Fruit fly (Drosophila melanogaster) whole organism, pupa: ENCODE data around the gene rst.

ENCODE experiments used
- CG10348 ChIP-seq: fragments of 200-800 bp; sonication (Bioruptor generic); IDR thresholded peaks from 2 replicates; pipeline ENCODE4 v1.3.6; 2022; ENCODE audit warnings: missing biosample characterization, missing genetic modification characterization
- CG12605 ChIP-seq: fragments of 200-800 bp; sonication (Bioruptor generic); IDR thresholded peaks from 2 replicates; pipeline ENCODE4 v1.3.6; 2022; ENCODE audit warnings: missing biosample characterization, missing genetic modification characterization
- CG13204 ChIP-seq: fragments of 200-800 bp; sonication (Bioruptor generic); optimal IDR thresholded peaks from 2 replicates; lab custom pipeline; 2018; ENCODE audit warnings: missing biosample characterization, mild to moderate bottlenecking, missing genetic modification characterization, moderate library complexity
- CG14655 ChIP-seq: fragments of 200-800 bp; sonication (Bioruptor generic); optimal IDR thresholded peaks from 3 replicates; lab custom pipeline; 2017; ENCODE audit warnings: mild to moderate bottlenecking, missing biosample characterization, missing genetic modification reagents, missing genetic modification characterization
- CG15710 ChIP-seq: fragments of 200-800 bp; sonication (Bioruptor generic); optimal IDR thresholded peaks from 2 replicates; lab custom pipeline; 2018; ENCODE audit warnings: missing biosample characterization, mild to moderate bottlenecking, missing genetic modification characterization, moderate library complexity
- CG17806 ChIP-seq: fragments of 200-800 bp; sonication (Bioruptor generic); optimal IDR thresholded peaks from 2 replicates; lab custom pipeline; 2018; ENCODE audit warnings: missing biosample characterization, mild to moderate bottlenecking, missing genetic modification characterization, moderate library complexity
- CG32121 ChIP-seq: fragments of 200-800 bp; sonication (Bioruptor generic); IDR thresholded peaks from 2 replicates; pipeline ENCODE4 v1.3.6; 2022; ENCODE audit warnings: missing biosample characterization, missing genetic modification characterization
- CG8159 ChIP-seq: fragments of 200-800 bp; sonication (Bioruptor generic); optimal IDR thresholded peaks from 3 replicates; lab custom pipeline; 2018; ENCODE audit warnings: missing biosample characterization, mild to moderate bottlenecking, missing genetic modification characterization, moderate library complexity
- D1 ChIP-seq: fragments of 200-800 bp; sonication (Bioruptor generic); optimal IDR thresholded peaks from 2 replicates; lab custom pipeline; 2018; ENCODE audit warnings: missing biosample characterization, mild to moderate bottlenecking, missing genetic modification characterization, moderate library complexity
- EcR ChIP-seq: fragments of 200-800 bp; sonication (Bioruptor generic); optimal IDR thresholded peaks from 3 replicates; lab custom pipeline; 2019; ENCODE audit warnings: missing biosample characterization, missing genetic modification characterization, mild to moderate bottlenecking, moderate library complexity, missing genetic modification reagents
- Pif1A ChIP-seq: fragments of 200-800 bp; sonication (Bioruptor generic); optimal IDR thresholded peaks from 3 replicates; lab custom pipeline; 2016; ENCODE audit warnings: missing biosample characterization, missing genetic modification characterization
- Snoo ChIP-seq: fragments of 200-800 bp; sonication (Bioruptor generic); optimal IDR thresholded peaks from 3 replicates; lab custom pipeline; 2017; ENCODE audit warnings: missing biosample characterization, mild to moderate bottlenecking, missing genetic modification characterization, inconsistent platforms
- gl ChIP-seq: fragments of 200-800 bp; sonication (Bioruptor generic); optimal IDR thresholded peaks from 2 replicates; lab custom pipeline; 2018; ENCODE audit warnings: missing biosample characterization, mild to moderate bottlenecking, missing genetic modification characterization

DNA sequence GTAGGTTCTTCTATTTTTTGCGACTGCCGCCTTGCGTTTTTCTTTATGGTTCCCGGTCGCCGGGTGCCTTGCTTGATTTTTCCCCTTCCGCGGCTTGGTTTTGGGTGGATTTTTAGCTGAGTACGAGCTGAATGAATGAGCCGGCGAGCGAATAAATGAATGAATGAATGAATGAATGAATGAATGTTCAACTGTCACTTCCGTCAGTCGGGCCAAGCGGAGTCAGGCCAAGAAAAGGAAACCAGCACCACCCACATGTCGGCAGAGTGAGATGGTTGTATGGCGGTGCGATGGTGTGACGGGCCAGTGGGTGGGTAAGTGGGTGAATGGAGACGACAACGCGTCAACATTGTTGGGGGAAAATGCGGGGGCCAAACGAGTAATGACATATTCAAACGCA lies 4.6 kb downstream of the rst start:
- no peak for TF ChIP-seq CG14655
- no peak for TF ChIP-seq CG12605 (GFP tag; lab: Robert Waterston, UW)
- TF ChIP-seq EcR (GFP tag; lab: Kevin White, UChicago): no peak
- TF ChIP-seq gl: no peak
- TF ChIP-seq CG10348 (GFP tag; lab: Robert Waterston, UW): no peak
- no peak for TF ChIP-seq CG17806
- TF ChIP-seq Pif1A (GFP tag; lab: Kevin White, UChicago): no peak
- TF ChIP-seq CG8159 (tag; lab: Kevin White, UChicago): no peak
- TF ChIP-seq D1 (tag; lab: Kevin White, UChicago): no peak
- no peak for TF ChIP-seq CG13204 (GFP tag; lab: Kevin White, UChicago)
- no peak for TF ChIP-seq CG32121 (GFP tag; lab: Robert Waterston, UW)
- TF ChIP-seq CG15710: no peak
- TF ChIP-seq Snoo (tag; lab: Kevin White, UChicago): no peak
